Worm (Caenorhabditis elegans): ENCODE data around the gene T25E12.14.

- TF ChIP-seq lin-15B (tag; optimal IDR thresholded peaks at IDR 0.05) = no peak
- no peak for TF ChIP-seq snpc-4 (tag; optimal IDR thresholded peaks at IDR 0.05)
- TF ChIP-seq fkh-10 (GFP tag; optimal IDR thresholded peaks at IDR 0.05) = no peak
- TF ChIP-seq nhr-12 (tag; optimal IDR thresholded peaks at IDR 0.05) = no peak
- no peak for TF ChIP-seq lin-39 (tag; optimal IDR thresholded peaks at IDR 0.05)
- no peak for TF ChIP-seq ztf-11 (tag; optimal IDR thresholded peaks at IDR 0.05)
- no peak for TF ChIP-seq ztf-4 (tag; optimal IDR thresholded peaks at IDR 0.05)
- TF ChIP-seq tbx-2 (tag; optimal IDR thresholded peaks at IDR 0.05) = no peak
- TF ChIP-seq zag-1 (tag; optimal IDR thresholded peaks at IDR 0.05) = no peak
- no peak for TF ChIP-seq nhr-76 (tag; optimal IDR thresholded peaks at IDR 0.05)
- no peak for TF ChIP-seq nhr-11 (tag; optimal IDR thresholded peaks at IDR 0.05)
- TF ChIP-seq ceh-16 (tag; optimal IDR thresholded peaks at IDR 0.05) = no peak
- no peak for TF ChIP-seq unc-62 (GFP tag; optimal IDR thresholded peaks at IDR 0.05)
- no peak for TF ChIP-seq fos-1 (tag; optimal IDR thresholded peaks at IDR 0.05)
Observed at ce11 chrV:16694538-16694937, 32.5 kb upstream of the T25E12.14 start, which contains the start of gene srz-101.
